Worm (Caenorhabditis elegans) whole organism, young adult: ENCODE data around the gene sra-8.

Source experiments
- B0261.1 ChIP-seq: sonication (generic microtip); optimal IDR thresholded peaks from 2 replicates; lab custom pipeline; 2016; ENCODE audit warnings: mild to moderate bottlenecking, missing genetic modification characterization, moderate library complexity, missing compliant biosample characterization
- D2030.7 ChIP-seq: fragments of 200-800 bp; sonication (Bioruptor generic); IDR thresholded peaks from 2 replicates; pipeline ENCODE4 v1.3.6; 2022; ENCODE audit warnings: missing genetic modification reagents, missing genetic modification characterization, missing compliant biosample characterization
- F10E7.11 ChIP-seq: sonication (generic microtip); optimal IDR thresholded peaks from 2 replicates; lab custom pipeline; 2017; ENCODE audit warnings: mild to moderate bottlenecking, missing genetic modification characterization, moderate library complexity, missing compliant biosample characterization
- F33H1.4 ChIP-seq: fragments of 200-800 bp; sonication (Bioruptor generic); IDR thresholded peaks from 2 replicates; pipeline ENCODE4 v1.3.6; 2022; ENCODE audit warnings: missing genetic modification reagents, missing genetic modification characterization, missing compliant biosample characterization
- F39B2.1 ChIP-seq: fragments of 200-800 bp; sonication (Bioruptor generic); IDR thresholded peaks from 2 replicates; pipeline ENCODE4 v1.3.6; 2022; ENCODE audit warnings: missing genetic modification reagents, missing genetic modification characterization, missing compliant biosample characterization
- F49E8.2 ChIP-seq: sonication (generic microtip); optimal IDR thresholded peaks from 3 replicates; lab custom pipeline; 2017; ENCODE audit warnings: missing genetic modification characterization, mild to moderate bottlenecking, missing compliant biosample characterization, antibody characterized with exemption, moderate library complexity; ENCODE audit not compliant: insufficient read depth
- F57C9.4 ChIP-seq: sonication (generic microtip); optimal IDR thresholded peaks from 2 replicates; lab custom pipeline; 2017; ENCODE audit warnings: mild to moderate bottlenecking, missing genetic modification characterization, missing compliant biosample characterization
- Y53F4B.3 ChIP-seq: fragments of 200-800 bp; sonication (Bioruptor generic); IDR thresholded peaks from 2 replicates; pipeline ENCODE4 v1.3.6; 2022; ENCODE audit warnings: missing genetic modification reagents, missing genetic modification characterization, missing compliant biosample characterization
- Y95B8A.8 ChIP-seq: fragments of 200-800 bp; sonication (Bioruptor generic); IDR thresholded peaks from 2 replicates; pipeline ENCODE4 v1.3.6; 2022; ENCODE audit warnings: missing genetic modification reagents, missing genetic modification characterization, missing compliant biosample characterization
- akir-1 ChIP-seq: fragments of 200-800 bp; sonication (Bioruptor generic); optimal IDR thresholded peaks from 2 replicates; lab custom pipeline; 2018; ENCODE audit warnings: mild to moderate bottlenecking, missing genetic modification characterization, moderate library complexity, missing compliant biosample characterization
- aptf-2 ChIP-seq: fragments of 200-800 bp; sonication (Bioruptor generic); conservative IDR thresholded peaks from 2 replicates; pipeline ENCODE4 v1.3.6; 2022; ENCODE audit warnings: missing genetic modification reagents, missing genetic modification characterization, missing compliant biosample characterization
- aptf-3 ChIP-seq: fragments of 200-800 bp; sonication (Bioruptor generic); IDR thresholded peaks from 2 replicates; pipeline ENCODE4 v1.3.6; 2022; ENCODE audit warnings: missing genetic modification characterization, missing compliant biosample characterization
- atf-7 ChIP-seq: sonication (generic microtip); optimal IDR thresholded peaks from 2 replicates; lab custom pipeline; 2017; ENCODE audit warnings: mild to moderate bottlenecking, missing genetic modification characterization, missing compliant biosample characterization
- athp-1 ChIP-seq: sonication (generic microtip); optimal IDR thresholded peaks from 2 replicates; lab custom pipeline; 2017; ENCODE audit warnings: mild to moderate bottlenecking, missing genetic modification characterization, missing compliant biosample characterization
- attf-5 ChIP-seq: fragments of 200-800 bp; sonication (Bioruptor generic); optimal IDR thresholded peaks from 2 replicates; lab custom pipeline; 2018; ENCODE audit warnings: mild to moderate bottlenecking, missing genetic modification characterization, missing compliant biosample characterization
- bed-1 ChIP-seq: fragments of 200-800 bp; sonication (Bioruptor generic); IDR thresholded peaks from 2 replicates; pipeline ENCODE4 v1.3.6; 2022; ENCODE audit warnings: missing genetic modification reagents, missing genetic modification characterization, missing compliant biosample characterization
- bed-2 ChIP-seq: fragments of 200-800 bp; sonication (Bioruptor generic); IDR thresholded peaks from 2 replicates; pipeline ENCODE4 v1.3.6; 2022; ENCODE audit warnings: missing genetic modification reagents, missing genetic modification characterization, missing compliant biosample characterization
- ccch-3 ChIP-seq: fragments of 200-800 bp; sonication (Bioruptor generic); optimal IDR thresholded peaks from 2 replicates; lab custom pipeline; 2018; ENCODE audit warnings: mild to moderate bottlenecking, missing genetic modification characterization, missing compliant biosample characterization
- cebp-2 ChIP-seq: fragments of 200-800 bp; sonication (Bioruptor generic); IDR thresholded peaks from 2 replicates; pipeline ENCODE4 v1.3.6; 2022; ENCODE audit warnings: missing genetic modification characterization, missing compliant biosample characterization
- ceh-27 ChIP-seq: fragments of 200-800 bp; sonication (Bioruptor generic); optimal IDR thresholded peaks from 2 replicates; lab custom pipeline; 2018; ENCODE audit warnings: mild to moderate bottlenecking, missing genetic modification characterization, moderate library complexity, missing compliant biosample characterization
- ceh-91 ChIP-seq: fragments of 200-800 bp; sonication (Bioruptor generic); IDR thresholded peaks from 2 replicates; pipeline ENCODE4 v1.3.6; 2022; ENCODE audit warnings: missing genetic modification reagents, missing genetic modification characterization, missing compliant biosample characterization
- dpff-1 ChIP-seq: sonication (generic microtip); optimal IDR thresholded peaks from 2 replicates; lab custom pipeline; 2017; ENCODE audit warnings: mild to moderate bottlenecking, missing genetic modification characterization, missing compliant biosample characterization
- dpl-1 ChIP-seq: fragments of 150-350 bp; optimal IDR thresholded peaks from 2 replicates; lab custom pipeline; 2014; ENCODE audit warnings: missing biosample characterization, missing genetic modification reagents, missing genetic modification characterization
- efl-1 ChIP-seq: fragments of 150-350 bp; optimal IDR thresholded peaks from 2 replicates; lab custom pipeline; 2014; ENCODE audit warnings: missing biosample characterization, missing genetic modification reagents, missing genetic modification characterization
- egl-44 ChIP-seq: fragments of 200-800 bp; sonication (Bioruptor generic); IDR thresholded peaks from 2 replicates; pipeline ENCODE4 v1.3.6; 2022; ENCODE audit warnings: missing genetic modification reagents, missing genetic modification characterization, missing compliant biosample characterization
- egrh-3 ChIP-seq: fragments of 200-800 bp; sonication (Bioruptor generic); IDR thresholded peaks from 2 replicates; pipeline ENCODE4 v1.3.6; 2022; ENCODE audit warnings: missing genetic modification reagents, missing genetic modification characterization, missing compliant biosample characterization
- ekl-4 ChIP-seq: fragments of 200-800 bp; sonication (Bioruptor generic); IDR thresholded peaks from 2 replicates; pipeline ENCODE4 v1.3.6; 2022; ENCODE audit warnings: missing genetic modification reagents, missing genetic modification characterization, missing compliant biosample characterization
- hlh-12 ChIP-seq: sonication (generic microtip); optimal IDR thresholded peaks from 2 replicates; lab custom pipeline; 2016; ENCODE audit warnings: missing genetic modification characterization, missing compliant biosample characterization
- hlh-26 ChIP-seq: fragments of 200-800 bp; sonication (Bioruptor generic); conservative IDR thresholded peaks from 2 replicates; pipeline ENCODE4 v1.3.6; 2022; ENCODE audit warnings: missing genetic modification reagents, missing genetic modification characterization, missing compliant biosample characterization
- hrde-1 ChIP-seq: sonication (generic microtip); optimal IDR thresholded peaks from 2 replicates; lab custom pipeline; 2016; ENCODE audit warnings: missing genetic modification characterization, mild to moderate bottlenecking, missing compliant biosample characterization, moderate library complexity, missing genotype, missing genetic modification reagents, borderline replicate concordance
- let-607 ChIP-seq, 2 experiments: fragments of 200-800 bp in 1 of 2; sonication (Bioruptor generic) in 1 of 2; sonication (generic microtip) in 1 of 2; optimal IDR thresholded peaks; 2 replicates each; lab custom pipeline; 2016 to 2018; ENCODE audit warnings: mild to moderate bottlenecking in 2 of 2, missing compliant biosample characterization in 2 of 2, missing genetic modification characterization in 2 of 2, moderate library complexity in 2 of 2, missing genotype in 1 of 2
- lsy-27 ChIP-seq: sonication (generic microtip); optimal IDR thresholded peaks from 2 replicates; lab custom pipeline; 2017; ENCODE audit warnings: missing genetic modification characterization, mild to moderate bottlenecking, missing compliant biosample characterization, antibody characterized with exemption, missing genotype, borderline replicate concordance; ENCODE audit not compliant: insufficient read depth
- madf-10 ChIP-seq: sonication (generic microtip); optimal IDR thresholded peaks from 2 replicates; lab custom pipeline; 2016; ENCODE audit warnings: mild to moderate bottlenecking, missing genetic modification characterization, missing compliant biosample characterization
- nfya-2 ChIP-seq: fragments of 200-800 bp; sonication (Bioruptor generic); IDR thresholded peaks from 2 replicates; pipeline ENCODE4 v1.3.6; 2022; ENCODE audit warnings: missing genetic modification reagents, missing genetic modification characterization, missing compliant biosample characterization
- rcor-1 ChIP-seq: fragments of 200-800 bp; sonication (Bioruptor generic); IDR thresholded peaks from 2 replicates; pipeline ENCODE4 v1.3.6; 2022; ENCODE audit warnings: missing genetic modification reagents, missing genetic modification characterization, missing compliant biosample characterization
- rec-8 ChIP-seq, 2 experiments: sonication (generic microtip); optimal IDR thresholded peaks; 2 replicates each; lab custom pipeline; 2016; ENCODE audit warnings: mild to moderate bottlenecking in 2 of 2, missing genetic modification characterization in 2 of 2, missing genetic modification reagents in 2 of 2, missing genotype in 2 of 2, missing biosample characterization in 1 of 2, missing compliant biosample characterization in 1 of 2, moderate library complexity in 1 of 2
- rpc-1 ChIP-seq, 2 experiments: fragments of 150-350 bp in 1 of 2; sonication (generic microtip) in 1 of 2; optimal IDR thresholded peaks; 2 replicates each; lab custom pipeline; 2014 to 2018; ENCODE audit warnings: missing biosample characterization in 1 of 2, missing genetic modification characterization in 1 of 2, missing genetic modification reagents in 1 of 2, missing genotype in 1 of 2
- snpc-1.3 ChIP-seq: sonication (generic microtip); optimal IDR thresholded peaks from 2 replicates; lab custom pipeline; 2017; ENCODE audit warnings: missing genetic modification characterization, mild to moderate bottlenecking, missing compliant biosample characterization, antibody characterized with exemption, moderate library complexity, missing genotype, missing genetic modification reagents; ENCODE audit not compliant: insufficient read depth
- snpc-3.4 ChIP-seq: sonication (generic microtip); optimal IDR thresholded peaks from 2 replicates; lab custom pipeline; 2017; ENCODE audit warnings: missing genetic modification characterization, mild to moderate bottlenecking, missing compliant biosample characterization, antibody characterized with exemption, moderate library complexity, missing genotype, missing genetic modification reagents
- sptf-2 ChIP-seq: fragments of 200-800 bp; sonication (Bioruptor generic); optimal IDR thresholded peaks from 2 replicates; lab custom pipeline; 2018; ENCODE audit warnings: mild to moderate bottlenecking, missing genetic modification characterization, missing compliant biosample characterization
- tbp1 ChIP-seq: fragments of 200-800 bp; sonication (Bioruptor generic); optimal IDR thresholded peaks from 2 replicates; lab custom pipeline; 2018; ENCODE audit warnings: mild to moderate bottlenecking, missing genetic modification characterization, missing compliant biosample characterization
- unc-130 ChIP-seq: sonication (generic microtip); optimal IDR thresholded peaks from 2 replicates; lab custom pipeline; 2016; ENCODE audit warnings: missing genetic modification reagents, missing genetic modification characterization, missing compliant biosample characterization
- unc-62 ChIP-seq: fragments of 150-350 bp; optimal IDR thresholded peaks from 2 replicates; lab custom pipeline; 2014; ENCODE audit warnings: missing biosample characterization, missing genetic modification reagents, missing genetic modification characterization
- xnd-1 ChIP-seq: sonication (generic microtip); optimal IDR thresholded peaks from 2 replicates; lab custom pipeline; 2016; ENCODE audit warnings: missing genotype, missing genetic modification reagents, missing genetic modification characterization, missing compliant biosample characterization
- zfh-2 ChIP-seq: fragments of 200-800 bp; sonication (Bioruptor generic); conservative IDR thresholded peaks from 2 replicates; pipeline ENCODE4 v1.3.6; 2022; ENCODE audit warnings: missing genetic modification reagents, missing genetic modification characterization, missing compliant biosample characterization
- ztf-18 ChIP-seq: sonication (generic microtip); optimal IDR thresholded peaks from 2 replicates; lab custom pipeline; 2016; ENCODE audit warnings: missing genotype, mild to moderate bottlenecking, missing genetic modification characterization, missing compliant biosample characterization
- ztf-22 ChIP-seq: fragments of 200-800 bp; sonication (Bioruptor generic); optimal IDR thresholded peaks from 2 replicates; lab custom pipeline; 2018; ENCODE audit warnings: mild to moderate bottlenecking, missing genetic modification characterization, moderate library complexity, missing compliant biosample characterization
- ztf-26 ChIP-seq: sonication (generic microtip); optimal IDR thresholded peaks from 2 replicates; lab custom pipeline; 2017; ENCODE audit warnings: missing genetic modification characterization, missing compliant biosample characterization

The sra-8 gene

ce11 chrII:9500926-9501325, 36.6 kb upstream of the sra-8 start (continued):
- no peak for TF ChIP-seq F57C9.4 (tag; lab: Kevin White, UChicago)
- no peak for TF ChIP-seq bed-1 (GFP tag; lab: Robert Waterston, UW)
- TF ChIP-seq ztf-18 (tag; lab: Kevin White, UChicago): no peak
- no peak for TF ChIP-seq attf-5 (GFP tag; lab: Kevin White, UChicago)
- TF ChIP-seq ceh-91 (GFP tag; lab: Robert Waterston, UW): no peak
- no peak for TF ChIP-seq egrh-3 (GFP tag; lab: Robert Waterston, UW)
- TF ChIP-seq hlh-26 (GFP tag; lab: Robert Waterston, UW): no peak
- TF ChIP-seq rpc-1 (optimal IDR thresholded peaks at IDR 0.05; lab: Kevin White, UChicago): no peak
- no peak for TF ChIP-seq rpc-1 (tag; optimal IDR thresholded peaks at IDR 0.05; lab: Kevin White, UChicago)
- 0 out of 2 replicates have a peak, but pooled peaks have one; percentile 19 for TF ChIP-seq egl-44 (GFP tag; lab: Robert Waterston, UW)
- no peak for TF ChIP-seq dpl-1 (GFP tag; lab: Kevin White, UChicago)
- TF ChIP-seq hlh-12: no peak
- no peak for TF ChIP-seq F39B2.1 (GFP tag; lab: Robert Waterston, UW)
- no peak for TF ChIP-seq ccch-3 (GFP tag; lab: Kevin White, UChicago)
- no peak for TF ChIP-seq ceh-27
- TF ChIP-seq ekl-4 (GFP tag; lab: Robert Waterston, UW): no peak
- TF ChIP-seq xnd-1: no peak
- TF ChIP-seq Y53F4B.3: no peak
- TF ChIP-seq B0261.1 (tag; lab: Kevin White, UChicago): no peak
- TF ChIP-seq cebp-2 (GFP tag; lab: Robert Waterston, UW): no peak
- no peak for TF ChIP-seq aptf-2 (GFP tag; lab: Robert Waterston, UW)
- no peak for TF ChIP-seq snpc-3.4 (tag; lab: Kevin White, UChicago)
- TF ChIP-seq akir-1 (GFP tag; lab: Kevin White, UChicago): no peak
- TF ChIP-seq hrde-1 (tag; lab: Kevin White, UChicago): no peak
- TF ChIP-seq F49E8.2: no peak
- no peak for TF ChIP-seq dpff-1 (tag; lab: Kevin White, UChicago)
- TF ChIP-seq sptf-2: no peak
- peak; percentile 47 for TF ChIP-seq madf-10
- TF ChIP-seq aptf-3 (GFP tag; lab: Robert Waterston, UW): no peak
- TF ChIP-seq unc-62 (GFP tag; lab: Kevin White, UChicago): no peak
- TF ChIP-seq zfh-2: no peak
- TF ChIP-seq athp-1 (tag; lab: Kevin White, UChicago): no peak
- no peak for TF ChIP-seq snpc-1.3 (tag; lab: Kevin White, UChicago)
- TF ChIP-seq rcor-1 (GFP tag; lab: Robert Waterston, UW): no peak
- no peak for TF ChIP-seq rec-8 (tag; optimal IDR thresholded peaks at IDR 0.05; lab: Kevin White, UChicago)
- TF ChIP-seq ztf-26: no peak
- TF ChIP-seq tbp1 (GFP tag; lab: Kevin White, UChicago): peak; percentile 23
- TF ChIP-seq let-607 (tag; optimal IDR thresholded peaks at IDR 0.05; lab: Kevin White, UChicago): peak in 1 of 2 experiments; percentile 68
- TF ChIP-seq Y95B8A.8 (GFP tag; lab: Robert Waterston, UW): peak; percentile 69; the same call in 1 of the 2 replicates
- no peak for TF ChIP-seq unc-130

- TF ChIP-seq lsy-27 (tag; lab: Kevin White, UChicago) (no peak), nfya-2 (GFP tag; lab: Robert Waterston, UW) (no peak), F33H1.4 (GFP tag; lab: Robert Waterston, UW) (no peak), F10E7.11 (tag; lab: Kevin White, UChicago) (no peak), ekl-4 (GFP tag; lab: Robert Waterston, UW) (no peak), atf-7 (tag; lab: Kevin White, UChicago) (peak; percentile 18), bed-2 (no peak), tbp1 (GFP tag; lab: Kevin White, UChicago) (peak; percentile 27), sptf-2 (no peak), dpff-1 (tag; lab: Kevin White, UChicago) (no peak), efl-1 (no peak), ztf-22 (peak; percentile 69), aptf-2 (GFP tag; lab: Robert Waterston, UW) (no peak), hlh-12 (no peak), D2030.7 (GFP tag; lab: Robert Waterston, UW) (no peak)
Measured at ce11 chrII:9501955-9502354, 35.6 kb upstream of the sra-8 start.
